Fruit fly (Drosophila melanogaster) whole organism, embryonic: ENCODE data around the gene CG31809.
A peak's percentile ranks its signal among the peaks of the same experiment; 100 is the strongest.

Source experiments
- Bgb ChIP-seq: fragments of 200-800 bp; sonication (Bioruptor generic); IDR thresholded peaks from 2 replicates; pipeline ENCODE4 v1.3.6; 2022; ENCODE audit warnings: missing biosample characterization, missing genetic modification characterization; ENCODE audit not compliant: partially characterized antibody
- CG12071 ChIP-seq: fragments of 200-800 bp; sonication (Bioruptor generic); optimal IDR thresholded peaks from 3 replicates; lab custom pipeline; 2018; ENCODE audit warnings: missing biosample characterization, mild to moderate bottlenecking, missing genetic modification characterization
- CG14050 ChIP-seq: fragments of 200-800 bp; sonication (Bioruptor generic); IDR thresholded peaks from 3 replicates; pipeline ENCODE4 v1.3.6; 2022; ENCODE audit warnings: missing biosample characterization, missing genetic modification characterization
- CG14710 ChIP-seq: fragments of 200-800 bp; sonication (Bioruptor generic); optimal IDR thresholded peaks from 3 replicates; lab custom pipeline; 2019; ENCODE audit warnings: missing biosample characterization, mild to moderate bottlenecking, missing genetic modification characterization, moderate library complexity
- CG17186 ChIP-seq: fragments of 200-800 bp; sonication (Bioruptor generic); optimal IDR thresholded peaks from 3 replicates; lab custom pipeline; 2017; ENCODE audit warnings: missing biosample characterization, missing genetic modification reagents, missing genetic modification characterization
- CG18619 ChIP-seq: fragments of 200-800 bp; sonication (Bioruptor generic); optimal IDR thresholded peaks from 3 replicates; lab custom pipeline; 2017; ENCODE audit warnings: missing biosample characterization, mild to moderate bottlenecking, missing genetic modification characterization
- CG2116 ChIP-seq: fragments of 200-800 bp; sonication (Bioruptor generic); optimal IDR thresholded peaks from 3 replicates; lab custom pipeline; 2018; ENCODE audit warnings: missing biosample characterization, mild to moderate bottlenecking, missing genetic modification characterization
- CG2199 ChIP-seq: fragments of 200-800 bp; sonication (Bioruptor generic); IDR thresholded peaks from 3 replicates; pipeline ENCODE4 v1.3.6; 2022; ENCODE audit warnings: missing biosample characterization, missing genetic modification characterization
- CG2712 ChIP-seq: fragments of 200-800 bp; optimal IDR thresholded peaks from 3 replicates; lab custom pipeline; 2019; ENCODE audit warnings: missing biosample characterization, mild to moderate bottlenecking, missing genetic modification characterization, moderate library complexity
- CG2875 ChIP-seq: fragments of 200-800 bp; sonication (Bioruptor generic); optimal IDR thresholded peaks from 2 replicates; lab custom pipeline; 2017; ENCODE audit warnings: missing biosample characterization, mild to moderate bottlenecking, missing genetic modification characterization, missing genetic modification reagents
- CG2889 ChIP-seq: fragments of 200-800 bp; sonication (Bioruptor generic); IDR thresholded peaks from 3 replicates; pipeline ENCODE4 v1.3.6; 2022; ENCODE audit warnings: missing biosample characterization, missing genetic modification characterization
- CG31441 ChIP-seq: fragments of 200-800 bp; sonication (Bioruptor generic); IDR thresholded peaks from 2 replicates; pipeline ENCODE4 v1.3.6; 2022; ENCODE audit warnings: missing biosample characterization, missing genetic modification characterization
- CG34422 ChIP-seq: fragments of 200-800 bp; sonication (Bioruptor generic); IDR thresholded peaks from 3 replicates; pipeline ENCODE4 v1.3.6; 2022; ENCODE audit warnings: missing biosample characterization, missing genetic modification characterization
- CG43689 ChIP-seq: fragments of 200-800 bp; sonication (Bioruptor generic); IDR thresholded peaks from 2 replicates; pipeline ENCODE4 v1.3.6; 2022; ENCODE audit warnings: missing biosample characterization, missing genetic modification characterization
- CG6683 ChIP-seq: fragments of 200-800 bp; sonication (Bioruptor generic); optimal IDR thresholded peaks from 2 replicates; lab custom pipeline; 2017; ENCODE audit warnings: missing biosample characterization, mild to moderate bottlenecking, missing genetic modification characterization, missing genetic modification reagents
- CG7372 ChIP-seq: fragments of 200-800 bp; sonication (Bioruptor generic); IDR thresholded peaks from 2 replicates; pipeline ENCODE4 v1.3.6; 2022; ENCODE audit warnings: missing biosample characterization, missing genetic modification characterization
- CG7556 ChIP-seq: fragments of 200-800 bp; sonication (Bioruptor generic); optimal IDR thresholded peaks from 2 replicates; lab custom pipeline; 2017; ENCODE audit warnings: missing biosample characterization, mild to moderate bottlenecking, missing genetic modification characterization
- CG8290 ChIP-seq, 3 experiments: fragments of 200-800 bp; sonication (Bioruptor generic); optimal IDR thresholded peaks; 2 replicates each; lab custom pipeline; 2016 to 2019; ENCODE audit warnings: missing biosample characterization in 3 of 3, missing genetic modification characterization in 3 of 3, mild to moderate bottlenecking in 2 of 3, moderate library complexity in 1 of 3
- CTCF ChIP-seq: fragments of 200-800 bp; sonication (Bioruptor generic); optimal IDR thresholded peaks from 2 replicates; lab custom pipeline; 2017; ENCODE audit warnings: missing biosample characterization, mild to moderate bottlenecking, missing genetic modification characterization, moderate library complexity
- CoRest ChIP-seq: fragments of 200-800 bp; sonication (Bioruptor generic); optimal IDR thresholded peaks from 3 replicates; lab custom pipeline; 2018; ENCODE audit warnings: missing biosample characterization, mild to moderate bottlenecking, missing genetic modification characterization, moderate library complexity
- Fer1 ChIP-seq: fragments of 200-800 bp; sonication (Bioruptor generic); optimal IDR thresholded peaks from 2 replicates; lab custom pipeline; 2017; ENCODE audit warnings: missing biosample characterization, mild to moderate bottlenecking, missing genetic modification characterization
- H15 ChIP-seq: fragments of 200-800 bp; sonication (Bioruptor generic); IDR thresholded peaks from 3 replicates; pipeline ENCODE4 v1.3.6; 2022; ENCODE audit warnings: missing biosample characterization, missing genetic modification characterization
- HLH4C ChIP-seq: fragments of 200-800 bp; sonication (Bioruptor generic); IDR thresholded peaks from 3 replicates; pipeline ENCODE4 v1.3.6; 2022; ENCODE audit warnings: missing biosample characterization, missing genetic modification characterization; ENCODE audit not compliant: partially characterized antibody
- Lpt ChIP-seq: fragments of >200 bp; optimal IDR thresholded peaks from 2 replicates; lab custom pipeline; 2018; ENCODE audit warnings: missing biosample characterization, missing genetic modification characterization
- Med ChIP-seq: fragments of 200-800 bp; sonication (Bioruptor generic); peaks from one replicate; lab custom pipeline; 2016; ENCODE audit warnings: missing biosample characterization, missing genetic modification characterization, mild to moderate bottlenecking, inconsistent platforms, moderate library complexity
- NC2β ChIP-seq: fragments of 200-800 bp; sonication (Bioruptor generic); optimal IDR thresholded peaks from 2 replicates; lab custom pipeline; 2016; ENCODE audit warnings: missing biosample characterization, missing genetic modification characterization
- PHDP ChIP-seq: fragments of 200-800 bp; sonication (Bioruptor generic); optimal IDR thresholded peaks from 3 replicates; lab custom pipeline; 2018; ENCODE audit warnings: missing biosample characterization, mild to moderate bottlenecking, missing genetic modification characterization, moderate library complexity
- Rfx ChIP-seq: fragments of 200-800 bp; sonication (Bioruptor generic); IDR thresholded peaks from 2 replicates; pipeline ENCODE4 v1.3.6; 2022; ENCODE audit warnings: missing biosample characterization, missing genetic modification characterization
- Rx ChIP-seq: fragments of 200-800 bp; sonication (Bioruptor generic); IDR thresholded peaks from 2 replicates; pipeline ENCODE4 v1.3.6; 2022; ENCODE audit warnings: missing biosample characterization, missing genetic modification characterization
- Ssrp ChIP-seq: fragments of 200-800 bp; sonication (Bioruptor generic); optimal IDR thresholded peaks from 2 replicates; lab custom pipeline; 2018; ENCODE audit warnings: missing biosample characterization, mild to moderate bottlenecking, missing genetic modification characterization, moderate library complexity
- Tbp ChIP-seq: fragments of >200 bp; optimal IDR thresholded peaks from 2 replicates; lab custom pipeline; 2018; ENCODE audit warnings: missing biosample characterization, missing genetic modification characterization
- cas ChIP-seq: fragments of 200-800 bp; sonication (Bioruptor generic); IDR thresholded peaks from 2 replicates; pipeline ENCODE4 v1.3.6; 2022; ENCODE audit warnings: missing biosample characterization, missing genetic modification characterization
- ci ChIP-seq: fragments of 200-800 bp; sonication (Bioruptor generic); IDR thresholded peaks from 3 replicates; pipeline ENCODE4 v1.3.6; 2022; ENCODE audit warnings: missing biosample characterization, missing genetic modification characterization
- croc ChIP-seq: fragments of 200-800 bp; sonication (Bioruptor generic); conservative IDR thresholded peaks from 3 replicates; pipeline ENCODE4 v1.3.6; 2022; ENCODE audit warnings: missing biosample characterization, missing genetic modification characterization
- disco-r ChIP-seq: fragments of 200-800 bp; sonication (Bioruptor generic); optimal IDR thresholded peaks from 2 replicates; lab custom pipeline; 2016; ENCODE audit warnings: missing biosample characterization, missing genetic modification characterization
- dmrt11E ChIP-seq: fragments of 200-800 bp; sonication (Bioruptor generic); optimal IDR thresholded peaks from 3 replicates; lab custom pipeline; 2018; ENCODE audit warnings: missing biosample characterization, mild to moderate bottlenecking, missing genetic modification characterization, moderate library complexity
- ems ChIP-seq: fragments of 200-800 bp; sonication (Bioruptor generic); optimal IDR thresholded peaks from 3 replicates; lab custom pipeline; 2016; ENCODE audit warnings: missing biosample characterization, missing genetic modification characterization
- fd64A ChIP-seq: fragments of 200-800 bp; sonication (Bioruptor generic); optimal IDR thresholded peaks from 3 replicates; lab custom pipeline; 2018; ENCODE audit warnings: missing biosample characterization, mild to moderate bottlenecking, missing genetic modification characterization
- gem ChIP-seq: fragments of 200-800 bp; sonication (Bioruptor generic); optimal IDR thresholded peaks from 2 replicates; lab custom pipeline; 2019; ENCODE audit warnings: missing biosample characterization, mild to moderate bottlenecking, missing genetic modification characterization, moderate library complexity
- grau ChIP-seq: fragments of 200-800 bp; optimal IDR thresholded peaks from 3 replicates; lab custom pipeline; 2019; ENCODE audit warnings: missing biosample characterization, mild to moderate bottlenecking, missing genetic modification characterization, moderate library complexity
- gsb ChIP-seq: fragments of 200-800 bp; sonication (Bioruptor generic); IDR thresholded peaks from 2 replicates; pipeline ENCODE4 v1.3.6; 2022; ENCODE audit warnings: missing biosample characterization, missing genetic modification characterization
- lov ChIP-seq, 2 experiments: fragments of 200-800 bp in 1 of 2; fragments of >200 bp in 1 of 2; sonication (Bioruptor generic) in 1 of 2; IDR thresholded peaks in 1 of 2; optimal IDR thresholded peaks in 1 of 2; 2 replicates in 1 of 2; 3 replicates in 1 of 2; pipeline versions ENCODE4 v1.3.6 to Lab custom; 2017 to 2022; ENCODE audit warnings: missing biosample characterization in 1 of 2, missing genetic modification characterization in 1 of 2
- oc ChIP-seq: fragments of 200-800 bp; sonication (Bioruptor generic); optimal IDR thresholded peaks from 2 replicates; lab custom pipeline; 2018; ENCODE audit warnings: missing biosample characterization, mild to moderate bottlenecking, missing genetic modification characterization, moderate library complexity
- odd ChIP-seq: fragments of 200-800 bp; sonication (Bioruptor generic); optimal IDR thresholded peaks from 2 replicates; lab custom pipeline; 2017; ENCODE audit warnings: missing biosample characterization, mild to moderate bottlenecking, missing genetic modification characterization
- phol ChIP-seq: fragments of 200-800 bp; sonication (Bioruptor generic); optimal IDR thresholded peaks from 3 replicates; lab custom pipeline; 2018; ENCODE audit warnings: missing biosample characterization, mild to moderate bottlenecking, missing genetic modification characterization, moderate library complexity
- psq ChIP-seq: fragments of 200-800 bp; sonication (Bioruptor generic); optimal IDR thresholded peaks from 2 replicates; lab custom pipeline; 2017; ENCODE audit warnings: missing biosample characterization, missing genetic modification characterization
- repo ChIP-seq: fragments of 200-800 bp; sonication (Bioruptor generic); optimal IDR thresholded peaks from 2 replicates; lab custom pipeline; 2016; ENCODE audit warnings: missing biosample characterization, missing genetic modification characterization
- row ChIP-seq: fragments of 200-800 bp; sonication (Bioruptor generic); IDR thresholded peaks from 3 replicates; pipeline ENCODE4 v1.3.6; 2022; ENCODE audit warnings: missing biosample characterization, missing genetic modification characterization
- toy ChIP-seq: fragments of 200-800 bp; sonication (Bioruptor generic); IDR thresholded peaks from 2 replicates; pipeline ENCODE4 v1.3.6; 2022; ENCODE audit warnings: missing biosample characterization, missing genetic modification characterization
- trem ChIP-seq: fragments of 200-800 bp; optimal IDR thresholded peaks from 3 replicates; lab custom pipeline; 2019; ENCODE audit warnings: missing biosample characterization, mild to moderate bottlenecking, missing genetic modification characterization, moderate library complexity
- twi ChIP-seq: fragments of 200-800 bp; optimal IDR thresholded peaks from 2 replicates; lab custom pipeline; 2019; ENCODE audit warnings: missing biosample characterization, mild to moderate bottlenecking, missing genetic modification characterization, moderate library complexity
- vnd ChIP-seq: fragments of 200-800 bp; sonication (Bioruptor generic); IDR thresholded peaks from 3 replicates; pipeline ENCODE4 v1.3.6; 2022; ENCODE audit warnings: missing biosample characterization, missing genetic modification characterization; ENCODE audit not compliant: partially characterized antibody

CG31809 gene

dm6 chr2L:16859566-16859965, 1.1 kb upstream of the CG31809 start (continued):
- TF ChIP-seq Fer1 (no peak), CG14050 (GFP tag; lab: Robert Waterston, UW) (no peak), cas (GFP tag; lab: Robert Waterston, UW) (no peak), gem (peak; percentile 73), trem (peak; percentile 20), CG14710 (tag; lab: Kevin White, UChicago) (peak; percentile 17), Rfx (GFP tag; lab: Robert Waterston, UW) (0 out of 2 replicates have a peak, but pooled peaks have one; percentile 41), H15 (no peak), Ssrp (tag; lab: Kevin White, UChicago) (peak; percentile 18), grau (tag; lab: Kevin White, UChicago) (peak; percentile 34), CTCF (GFP tag; lab: Kevin White, UChicago) (peak; percentile 20), CG18619 (GFP tag; lab: Kevin White, UChicago) (no peak), NC2β (GFP tag; lab: Kevin White, UChicago) (no peak), CG2889 (GFP tag; lab: Robert Waterston, UW) (peak; percentile 60; the same call in 2 of the 3 replicates), CG2875 (GFP tag; lab: Kevin White, UChicago) (no peak), CoRest (tag; lab: Kevin White, UChicago) (peak; percentile 14), dmrt11E (peak; percentile 17), vnd (no peak), CG2116 (GFP tag; lab: Kevin White, UChicago) (no peak), phol (tag; lab: Kevin White, UChicago) (peak; percentile 29), row (GFP tag; lab: Robert Waterston, UW) (peak; percentile 51; the same call in 2 of the 3 replicates), CG34422 (no peak), CG17186 (GFP tag; lab: Kevin White, UChicago) (no peak), toy (GFP tag; lab: Robert Waterston, UW) (no peak), ems (GFP tag; lab: Kevin White, UChicago) (no peak), PHDP (tag; lab: Kevin White, UChicago) (peak; percentile 41), Med (GFP tag; lab: Kevin White, UChicago) (no peak), Tbp (no peak), croc (GFP tag; lab: Robert Waterston, UW) (no peak), CG43689 (no peak), CG12071 (no peak), CG2712 (tag; lab: Kevin White, UChicago) (peak; percentile 50)

DNA sequence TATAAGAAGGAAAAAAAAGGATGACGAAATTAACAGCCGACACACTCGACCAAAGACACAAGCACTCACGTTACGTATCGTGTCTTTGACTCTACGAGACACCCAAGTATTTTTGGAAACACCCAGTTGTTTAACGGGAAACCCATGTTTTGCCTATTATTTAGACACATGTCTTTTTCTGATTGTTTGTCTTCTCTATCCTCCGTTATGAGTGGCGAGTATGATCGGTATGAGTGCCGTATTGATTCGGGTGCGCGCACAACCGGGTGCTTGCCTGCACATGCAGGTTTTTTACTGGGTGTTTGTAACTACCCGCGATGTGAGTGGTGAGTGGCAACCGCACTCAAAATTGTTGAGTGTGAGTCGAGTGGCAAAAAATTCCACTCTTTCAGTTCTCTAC, 589 bp upstream of the CG31809 start:
- TF ChIP-seq repo (GFP tag; lab: Kevin White, UChicago), result no peak
- TF ChIP-seq Med (GFP tag; lab: Kevin White, UChicago), result peak; percentile 75
- no peak for TF ChIP-seq CG8290 (GFP tag; optimal IDR thresholded peaks at IDR 0.05; lab: Kevin White, UChicago)
- peak in 1 of 2 experiments; percentile 9 for TF ChIP-seq CG8290 (tag; optimal IDR thresholded peaks at IDR 0.05; lab: Kevin White, UChicago)
- TF ChIP-seq CG7372 (GFP tag; lab: Robert Waterston, UW), result no peak
- TF ChIP-seq fd64A, result no peak
- TF ChIP-seq psq (GFP tag; lab: Kevin White, UChicago), result no peak
- no peak for TF ChIP-seq Bgb (GFP tag; lab: Robert Waterston, UW)
- no peak for TF ChIP-seq CG7556
- no peak for TF ChIP-seq HLH4C
- no peak for TF ChIP-seq CoRest (tag; lab: Kevin White, UChicago)
- TF ChIP-seq Lpt (GFP tag; lab: Kevin White, UChicago), result no peak
- TF ChIP-seq CG31441 (GFP tag; lab: Robert Waterston, UW), result no peak
- TF ChIP-seq Rx (GFP tag; lab: Robert Waterston, UW), result no peak
- TF ChIP-seq lov (optimal IDR thresholded peaks at IDR 0.05; lab: Kevin White, UChicago), result no peak
- TF ChIP-seq lov (GFP tag; IDR thresholded peaks at IDR 0.05; lab: Robert Waterston, UW), result no peak
- no peak for TF ChIP-seq oc (tag; lab: Kevin White, UChicago)
- TF ChIP-seq twi (tag; lab: Kevin White, UChicago), result peak; percentile 87
- no peak for TF ChIP-seq gsb
- peak; percentile 98 for TF ChIP-seq CG2199
- TF ChIP-seq odd (GFP tag; lab: Kevin White, UChicago), result no peak
- no peak for TF ChIP-seq CG6683 (GFP tag; lab: Kevin White, UChicago)
- no peak; the same call in 2 of the 3 replicates for TF ChIP-seq ci
- TF ChIP-seq disco-r, result no peak
